Worm (Caenorhabditis elegans): Measurements from ENCODE around the gene Y5H2A.4.

DNA sequence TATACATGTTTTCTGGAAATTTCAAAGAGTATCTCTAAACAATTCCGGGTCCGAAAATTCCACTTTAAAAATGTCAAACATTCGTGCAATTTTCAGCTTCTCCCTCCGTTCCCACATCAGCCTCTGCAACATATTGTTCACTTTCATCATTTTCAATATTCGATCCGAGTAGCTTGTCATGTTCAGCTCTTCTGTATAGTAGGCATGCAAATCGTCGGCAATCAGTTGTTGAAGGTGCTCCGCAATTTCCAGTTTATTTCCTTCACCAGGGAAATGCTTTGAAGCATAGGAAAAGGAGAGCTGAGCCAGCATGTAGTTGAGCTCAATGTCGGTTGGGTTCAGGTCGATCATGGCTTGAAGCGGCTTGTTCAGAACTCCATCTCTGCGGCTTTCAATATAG, 9.2 kb downstream of the Y5H2A.4 start:
- TF ChIP-seq snpc-4 (GFP tag; optimal IDR thresholded peaks at IDR 0.05) (no peak), snpc-4 (tag; optimal IDR thresholded peaks at IDR 0.05) (no peak), lag-1 (GFP tag; IDR thresholded peaks at IDR 0.05) (no peak), ceh-40 (GFP tag; IDR thresholded peaks at IDR 0.05) (no peak), ama-1 (optimal IDR thresholded peaks at IDR 0.05) (no peak), ama-1 (GFP tag; optimal IDR thresholded peaks at IDR 0.05) (no peak), Y56A3A.18 (GFP tag; IDR thresholded peaks at IDR 0.05) (no peak)
